Worm (Caenorhabditis elegans): ENCODE data around the gene lev-8.

DNA sequence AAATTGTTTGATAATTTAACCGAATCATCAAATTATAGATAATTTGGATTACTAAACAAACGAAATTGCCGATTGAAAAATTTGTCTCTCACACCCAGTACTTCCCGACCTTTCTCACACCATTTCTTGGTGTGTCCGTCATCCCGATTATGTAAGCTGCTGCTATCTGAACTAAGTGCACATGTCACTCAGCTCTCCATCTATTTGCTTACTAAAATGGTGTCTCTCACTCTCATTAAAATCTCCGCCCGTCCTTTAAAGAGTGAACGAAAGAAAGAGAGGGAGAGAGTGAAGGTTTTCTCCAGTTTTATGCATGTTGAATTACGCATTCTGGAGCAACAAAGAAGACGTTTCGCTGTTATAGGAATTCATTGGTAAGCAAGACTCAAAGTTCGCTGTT, 6.2 kb upstream of the lev-8 start:
- TF ChIP-seq med-1 (GFP tag; optimal IDR thresholded peaks at IDR 0.05; ENCODE audit: insufficient read depth): no peak
- no peak for TF ChIP-seq ztf-23 (GFP tag; IDR thresholded peaks at IDR 0.05)
- no peak for TF ChIP-seq ztf-29 (GFP tag; IDR thresholded peaks at IDR 0.05)
- TF ChIP-seq flt-1 (GFP tag; IDR thresholded peaks at IDR 0.05): no peak
- no peak for TF ChIP-seq cog-1 (tag; optimal IDR thresholded peaks at IDR 0.05)
